Fruit fly (Drosophila melanogaster) whole organism, embryonic: ENCODE measurements around the gene CG32847.

ENCODE experiments used
- Asciz ChIP-seq: fragments of 200-800 bp; sonication (Bioruptor generic); optimal IDR thresholded peaks from 2 replicates; lab custom pipeline; 2017; ENCODE audit warnings: missing biosample characterization, mild to moderate bottlenecking, missing genetic modification characterization, missing genetic modification reagents
- CG13894 ChIP-seq: fragments of 200-800 bp; sonication (Bioruptor generic); optimal IDR thresholded peaks from 3 replicates; lab custom pipeline; 2018; ENCODE audit warnings: missing biosample characterization, mild to moderate bottlenecking, missing genetic modification characterization, moderate library complexity
- Sry-β ChIP-seq: fragments of 200-800 bp; sonication (Bioruptor generic); optimal IDR thresholded peaks from 2 replicates; lab custom pipeline; 2018; ENCODE audit warnings: missing biosample characterization, mild to moderate bottlenecking, missing genetic modification characterization, moderate library complexity
- Vsx1 ChIP-seq: fragments of 200-800 bp; sonication (Bioruptor generic); optimal IDR thresholded peaks from 2 replicates; lab custom pipeline; 2017; ENCODE audit warnings: missing biosample characterization, mild to moderate bottlenecking, missing genetic modification characterization, missing genetic modification reagents

DNA sequence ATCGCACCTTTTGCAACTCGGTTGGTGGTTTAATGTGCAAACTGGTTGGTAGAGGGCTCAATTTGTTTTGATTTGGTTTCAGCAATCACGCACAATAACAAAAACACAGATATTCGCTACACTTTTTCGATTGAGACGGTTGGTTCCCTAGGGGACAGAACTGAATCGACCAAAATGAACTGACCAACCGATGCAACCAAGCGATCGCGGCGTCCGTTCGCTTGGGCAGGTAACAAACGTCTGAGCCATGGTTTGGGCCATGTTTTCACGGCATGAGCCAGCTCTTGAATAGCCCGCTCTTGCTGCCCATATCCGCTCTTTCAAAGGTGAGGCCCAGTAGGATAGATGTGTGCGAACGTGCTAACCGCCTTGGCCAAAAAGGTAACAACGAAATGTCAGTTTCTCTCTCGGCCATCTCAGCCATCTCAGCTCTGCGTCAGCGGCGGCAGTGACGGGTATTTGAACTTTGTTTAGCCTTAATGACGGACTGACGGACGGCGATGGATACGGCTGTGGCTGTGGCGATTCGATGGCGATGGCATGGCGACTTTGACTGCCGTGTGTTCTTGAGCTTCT lies 3.8 kb downstream of the CG32847 start, which contains the start of gene CG16959:
- TF ChIP-seq Sry-β (GFP tag; lab: Kevin White, UChicago) (no peak), CG13894 (tag; lab: Kevin White, UChicago) (no peak), Asciz (GFP tag; lab: Kevin White, UChicago) (no peak), Vsx1 (GFP tag; lab: Kevin White, UChicago) (no peak)
